Worm (Caenorhabditis elegans) whole organism, young adult: ENCODE measurements around the gene F07F6.7.

Experiments
- C06A6.2 ChIP-seq: fragments of 200-800 bp; sonication (Bioruptor generic); conservative IDR thresholded peaks from 2 replicates; pipeline ENCODE4 v1.3.6; 2022; ENCODE audit warnings: missing genetic modification characterization, missing compliant biosample characterization
- F10E7.11 ChIP-seq: sonication (generic microtip); optimal IDR thresholded peaks from 2 replicates; lab custom pipeline; 2017; ENCODE audit warnings: mild to moderate bottlenecking, missing genetic modification characterization, moderate library complexity, missing compliant biosample characterization
- F49E8.2 ChIP-seq: sonication (generic microtip); optimal IDR thresholded peaks from 3 replicates; lab custom pipeline; 2017; ENCODE audit warnings: missing genetic modification characterization, mild to moderate bottlenecking, missing compliant biosample characterization, antibody characterized with exemption, moderate library complexity; ENCODE audit not compliant: insufficient read depth
- F55B11.4 ChIP-seq: sonication (generic microtip); optimal IDR thresholded peaks from 2 replicates; lab custom pipeline; 2016; ENCODE audit warnings: missing compliant biosample characterization, missing genetic modification characterization, borderline replicate concordance; ENCODE audit not compliant: insufficient read depth
- F57C9.4 ChIP-seq: sonication (generic microtip); optimal IDR thresholded peaks from 2 replicates; lab custom pipeline; 2017; ENCODE audit warnings: mild to moderate bottlenecking, missing genetic modification characterization, missing compliant biosample characterization
- K11D2.4 ChIP-seq: fragments of 200-800 bp; sonication (Bioruptor generic); IDR thresholded peaks from 2 replicates; pipeline ENCODE4 v1.3.6; 2022; ENCODE audit warnings: missing genetic modification reagents, missing genetic modification characterization, missing compliant biosample characterization
- Y95B8A.8 ChIP-seq: fragments of 200-800 bp; sonication (Bioruptor generic); IDR thresholded peaks from 2 replicates; pipeline ENCODE4 v1.3.6; 2022; ENCODE audit warnings: missing genetic modification reagents, missing genetic modification characterization, missing compliant biosample characterization
- akir-1 ChIP-seq: fragments of 200-800 bp; sonication (Bioruptor generic); optimal IDR thresholded peaks from 2 replicates; lab custom pipeline; 2018; ENCODE audit warnings: mild to moderate bottlenecking, missing genetic modification characterization, moderate library complexity, missing compliant biosample characterization
- aptf-3 ChIP-seq: fragments of 200-800 bp; sonication (Bioruptor generic); IDR thresholded peaks from 2 replicates; pipeline ENCODE4 v1.3.6; 2022; ENCODE audit warnings: missing genetic modification characterization, missing compliant biosample characterization
- bed-2 ChIP-seq: fragments of 200-800 bp; sonication (Bioruptor generic); IDR thresholded peaks from 2 replicates; pipeline ENCODE4 v1.3.6; 2022; ENCODE audit warnings: missing genetic modification reagents, missing genetic modification characterization, missing compliant biosample characterization
- cebp-2 ChIP-seq: fragments of 200-800 bp; sonication (Bioruptor generic); IDR thresholded peaks from 2 replicates; pipeline ENCODE4 v1.3.6; 2022; ENCODE audit warnings: missing genetic modification characterization, missing compliant biosample characterization
- ceh-79 ChIP-seq: sonication (generic microtip); optimal IDR thresholded peaks from 2 replicates; lab custom pipeline; 2017; ENCODE audit warnings: mild to moderate bottlenecking, missing genetic modification characterization, missing compliant biosample characterization
- ceh-91 ChIP-seq: fragments of 200-800 bp; sonication (Bioruptor generic); IDR thresholded peaks from 2 replicates; pipeline ENCODE4 v1.3.6; 2022; ENCODE audit warnings: missing genetic modification reagents, missing genetic modification characterization, missing compliant biosample characterization
- chd-7 ChIP-seq: sonication (generic microtip); optimal IDR thresholded peaks from 2 replicates; lab custom pipeline; 2016; ENCODE audit warnings: mild to moderate bottlenecking, missing genetic modification characterization, moderate library complexity, missing compliant biosample characterization
- dpff-1 ChIP-seq: sonication (generic microtip); optimal IDR thresholded peaks from 2 replicates; lab custom pipeline; 2017; ENCODE audit warnings: mild to moderate bottlenecking, missing genetic modification characterization, missing compliant biosample characterization
- dpl-1 ChIP-seq: fragments of 150-350 bp; optimal IDR thresholded peaks from 2 replicates; lab custom pipeline; 2014; ENCODE audit warnings: missing biosample characterization, missing genetic modification reagents, missing genetic modification characterization
- egl-44 ChIP-seq: fragments of 200-800 bp; sonication (Bioruptor generic); IDR thresholded peaks from 2 replicates; pipeline ENCODE4 v1.3.6; 2022; ENCODE audit warnings: missing genetic modification reagents, missing genetic modification characterization, missing compliant biosample characterization
- egrh-3 ChIP-seq: fragments of 200-800 bp; sonication (Bioruptor generic); IDR thresholded peaks from 2 replicates; pipeline ENCODE4 v1.3.6; 2022; ENCODE audit warnings: missing genetic modification reagents, missing genetic modification characterization, missing compliant biosample characterization
- fkh-3 ChIP-seq: sonication (generic microtip); optimal IDR thresholded peaks from 2 replicates; lab custom pipeline; 2016; ENCODE audit warnings: mild to moderate bottlenecking, missing genetic modification characterization, missing compliant biosample characterization
- hlh-12 ChIP-seq: sonication (generic microtip); optimal IDR thresholded peaks from 2 replicates; lab custom pipeline; 2016; ENCODE audit warnings: missing genetic modification characterization, missing compliant biosample characterization
- hlh-26 ChIP-seq: fragments of 200-800 bp; sonication (Bioruptor generic); conservative IDR thresholded peaks from 2 replicates; pipeline ENCODE4 v1.3.6; 2022; ENCODE audit warnings: missing genetic modification reagents, missing genetic modification characterization, missing compliant biosample characterization
- hmg-1.2 ChIP-seq: fragments of 200-800 bp; sonication (Bioruptor generic); IDR thresholded peaks from 2 replicates; pipeline ENCODE4 v1.3.6; 2022; ENCODE audit warnings: missing genetic modification reagents, missing genetic modification characterization, missing compliant biosample characterization
- hrde-1 ChIP-seq: sonication (generic microtip); optimal IDR thresholded peaks from 2 replicates; lab custom pipeline; 2016; ENCODE audit warnings: missing genetic modification characterization, mild to moderate bottlenecking, missing compliant biosample characterization, moderate library complexity, missing genotype, missing genetic modification reagents, borderline replicate concordance
- hsf-1 ChIP-seq: fragments of 200-800 bp; sonication (Bioruptor generic); IDR thresholded peaks from 2 replicates; pipeline ENCODE4 v1.3.6; 2022; ENCODE audit warnings: missing genetic modification reagents, missing genetic modification characterization, missing compliant biosample characterization
- lin-26 ChIP-seq: fragments of 200-800 bp; sonication (Bioruptor generic); IDR thresholded peaks from 2 replicates; pipeline ENCODE4 v1.3.6; 2022; ENCODE audit warnings: missing genetic modification reagents, missing genetic modification characterization, missing compliant biosample characterization
- lin-35 ChIP-seq, 3 experiments: fragments of 150-350 bp in 2 of 3; sonication (generic microtip) in 1 of 3; optimal IDR thresholded peaks; 2 replicates each; lab custom pipeline; 2014 to 2018; ENCODE audit warnings: missing biosample characterization in 3 of 3, missing genetic modification characterization in 3 of 3, missing genetic modification reagents in 3 of 3
- lir-1 ChIP-seq: fragments of 200-800 bp; sonication (Bioruptor generic); conservative IDR thresholded peaks from 2 replicates; pipeline ENCODE4 v1.3.6; 2022; ENCODE audit warnings: missing genetic modification reagents, missing genetic modification characterization, missing compliant biosample characterization
- lsl-1 ChIP-seq: fragments of 200-800 bp; sonication (Bioruptor generic); optimal IDR thresholded peaks from 2 replicates; lab custom pipeline; 2018; ENCODE audit warnings: mild to moderate bottlenecking, missing genetic modification characterization, moderate library complexity, missing compliant biosample characterization
- madf-10 ChIP-seq: sonication (generic microtip); optimal IDR thresholded peaks from 2 replicates; lab custom pipeline; 2016; ENCODE audit warnings: mild to moderate bottlenecking, missing genetic modification characterization, missing compliant biosample characterization
- madf-3 ChIP-seq: fragments of 200-800 bp; sonication (Bioruptor generic); IDR thresholded peaks from 2 replicates; pipeline ENCODE4 v1.3.6; 2022; ENCODE audit warnings: missing genetic modification reagents, missing genetic modification characterization, missing compliant biosample characterization
- madf-6 ChIP-seq: fragments of 200-800 bp; sonication (Bioruptor generic); IDR thresholded peaks from 2 replicates; pipeline ENCODE4 v1.3.6; 2022; ENCODE audit warnings: missing genetic modification reagents, missing genetic modification characterization, missing compliant biosample characterization
- madf-8 ChIP-seq: fragments of 200-800 bp; sonication (Bioruptor generic); conservative IDR thresholded peaks from 2 replicates; pipeline ENCODE4 v1.3.6; 2022; ENCODE audit warnings: missing genetic modification reagents, missing genetic modification characterization, missing compliant biosample characterization
- mcd-1 ChIP-seq: fragments of 200-800 bp; sonication (Bioruptor generic); IDR thresholded peaks from 2 replicates; pipeline ENCODE4 v1.3.6; 2022; ENCODE audit warnings: missing genetic modification reagents, missing genetic modification characterization, missing compliant biosample characterization
- mel-28 ChIP-seq: sonication (generic microtip); optimal IDR thresholded peaks from 2 replicates; lab custom pipeline; 2016; ENCODE audit warnings: borderline replicate concordance, mild to moderate bottlenecking, missing genetic modification characterization, missing compliant biosample characterization
- mes-4 ChIP-seq: sonication (generic microtip); optimal IDR thresholded peaks from 2 replicates; lab custom pipeline; 2016; ENCODE audit warnings: missing genotype, missing genetic modification characterization, missing compliant biosample characterization
- mxl-1 ChIP-seq: sonication (generic microtip); optimal IDR thresholded peaks from 2 replicates; lab custom pipeline; 2016; ENCODE audit warnings: missing genetic modification characterization, missing compliant biosample characterization
- nfya-1 ChIP-seq: sonication (generic microtip); optimal IDR thresholded peaks from 2 replicates; lab custom pipeline; 2017; ENCODE audit warnings: antibody characterized with exemption, missing compliant biosample characterization, missing genetic modification characterization, borderline replicate concordance; ENCODE audit not compliant: insufficient read depth
- nfya-2 ChIP-seq: fragments of 200-800 bp; sonication (Bioruptor generic); IDR thresholded peaks from 2 replicates; pipeline ENCODE4 v1.3.6; 2022; ENCODE audit warnings: missing genetic modification reagents, missing genetic modification characterization, missing compliant biosample characterization
- nhr-179 ChIP-seq: sonication (generic microtip); optimal IDR thresholded peaks from 2 replicates; lab custom pipeline; 2016; ENCODE audit warnings: mild to moderate bottlenecking, missing genetic modification characterization, missing compliant biosample characterization
- nhr-27 ChIP-seq: fragments of 200-800 bp; sonication (Bioruptor generic); optimal IDR thresholded peaks from 2 replicates; lab custom pipeline; 2018; ENCODE audit warnings: mild to moderate bottlenecking, missing genetic modification characterization, moderate library complexity, missing compliant biosample characterization
- nhr-80 ChIP-seq: sonication (generic microtip); optimal IDR thresholded peaks from 2 replicates; lab custom pipeline; 2016; ENCODE audit warnings: missing genetic modification characterization, missing compliant biosample characterization
- nhr-90 ChIP-seq: sonication (generic microtip); optimal IDR thresholded peaks from 2 replicates; lab custom pipeline; 2016; ENCODE audit warnings: missing genotype, mild to moderate bottlenecking, missing genetic modification characterization, missing compliant biosample characterization
- repo-1 ChIP-seq: sonication (generic microtip); optimal IDR thresholded peaks from 2 replicates; lab custom pipeline; 2017; ENCODE audit warnings: mild to moderate bottlenecking, missing genetic modification characterization, missing compliant biosample characterization
- snpc-1.3 ChIP-seq: sonication (generic microtip); optimal IDR thresholded peaks from 2 replicates; lab custom pipeline; 2017; ENCODE audit warnings: missing genetic modification characterization, mild to moderate bottlenecking, missing compliant biosample characterization, antibody characterized with exemption, moderate library complexity, missing genotype, missing genetic modification reagents; ENCODE audit not compliant: insufficient read depth
- unc-130 ChIP-seq: sonication (generic microtip); optimal IDR thresholded peaks from 2 replicates; lab custom pipeline; 2016; ENCODE audit warnings: missing genetic modification reagents, missing genetic modification characterization, missing compliant biosample characterization
- unc-62 ChIP-seq: fragments of 150-350 bp; optimal IDR thresholded peaks from 2 replicates; lab custom pipeline; 2014; ENCODE audit warnings: missing biosample characterization, missing genetic modification reagents, missing genetic modification characterization
- ztf-28 ChIP-seq: fragments of 200-800 bp; sonication (Bioruptor generic); IDR thresholded peaks from 2 replicates; pipeline ENCODE4 v1.3.6; 2022; ENCODE audit warnings: missing genetic modification reagents, missing genetic modification characterization, missing compliant biosample characterization
- ztf-6 ChIP-seq: fragments of 200-800 bp; sonication (Bioruptor generic); IDR thresholded peaks from 2 replicates; pipeline ENCODE4 v1.3.6; 2022; ENCODE audit warnings: missing genetic modification reagents, missing genetic modification characterization, missing compliant biosample characterization

Gene F07F6.7

DNA sequence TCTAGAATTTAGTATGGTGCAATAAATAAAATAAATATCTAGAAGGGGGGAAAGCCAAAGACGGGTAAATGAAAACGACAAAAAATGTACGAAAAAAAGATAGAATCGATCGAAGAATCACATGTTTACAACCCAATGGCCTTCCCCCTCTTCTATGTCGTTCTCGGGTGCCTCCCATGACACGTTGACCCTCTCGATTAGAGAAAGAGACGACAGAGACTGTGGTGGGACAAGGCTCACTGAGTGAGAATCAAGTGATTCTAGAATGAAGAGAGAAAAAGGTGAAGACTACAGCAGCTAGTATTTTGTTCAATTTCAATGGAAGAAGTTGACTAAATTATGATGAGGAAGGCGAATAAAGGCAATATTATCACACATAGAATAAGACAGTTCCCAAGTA, 2.4 kb upstream of the F07F6.7 start (continued):
- TF ChIP-seq egrh-3 (GFP tag; lab: Robert Waterston, UW): 0 out of 2 replicates have a peak, but pooled peaks have one; percentile 16
- peak; percentile 43 for TF ChIP-seq unc-62
- TF ChIP-seq hlh-26 (GFP tag; lab: Robert Waterston, UW): no peak
- no peak for TF ChIP-seq dpl-1 (GFP tag; lab: Kevin White, UChicago)
- TF ChIP-seq egl-44: no peak
- no peak for TF ChIP-seq aptf-3 (GFP tag; lab: Robert Waterston, UW)
- no peak for TF ChIP-seq K11D2.4 (GFP tag; lab: Robert Waterston, UW)
- TF ChIP-seq snpc-1.3 (tag; lab: Kevin White, UChicago): no peak
- TF ChIP-seq mcd-1: peak; percentile 51
- no peak for TF ChIP-seq cebp-2 (GFP tag; lab: Robert Waterston, UW)
- TF ChIP-seq akir-1 (GFP tag; lab: Kevin White, UChicago): no peak
- TF ChIP-seq mes-4 (tag; lab: Kevin White, UChicago): no peak
- peak; percentile 62; the same call in 1 of the 2 replicates for TF ChIP-seq lin-26 (GFP tag; lab: Robert Waterston, UW)
- TF ChIP-seq F49E8.2 (tag; lab: Kevin White, UChicago): no peak
- no peak; the same call in 1 of the 2 replicates for TF ChIP-seq hmg-1.2 (GFP tag; lab: Robert Waterston, UW)
- no peak for TF ChIP-seq Y95B8A.8 (GFP tag; lab: Robert Waterston, UW)
- no peak for TF ChIP-seq ztf-28 (GFP tag; lab: Robert Waterston, UW)
- TF ChIP-seq F55B11.4 (tag; lab: Kevin White, UChicago): no peak
- no peak for TF ChIP-seq fkh-3 (tag; lab: Kevin White, UChicago)
- no peak for TF ChIP-seq nhr-90 (tag; lab: Kevin White, UChicago)
- TF ChIP-seq ceh-91 (GFP tag; lab: Robert Waterston, UW): no peak
- TF ChIP-seq nfya-1 (tag; lab: Kevin White, UChicago): no peak
- TF ChIP-seq hsf-1 (GFP tag; lab: Robert Waterston, UW): no peak
- no peak for TF ChIP-seq ceh-79 (tag; lab: Kevin White, UChicago)
- TF ChIP-seq lir-1: no peak
- TF ChIP-seq mel-28: no peak
- peak; percentile 32 for TF ChIP-seq madf-10
- TF ChIP-seq ztf-6 (GFP tag; lab: Robert Waterston, UW): no peak
- TF ChIP-seq unc-130 (GFP tag; lab: Kevin White, UChicago): no peak
- TF ChIP-seq, all 124 proteins: peak for 25

- no peak for TF ChIP-seq akir-1 (GFP tag; lab: Kevin White, UChicago)
- no peak for TF ChIP-seq aptf-3 (GFP tag; lab: Robert Waterston, UW)
- no peak for TF ChIP-seq lin-26 (GFP tag; lab: Robert Waterston, UW)
- TF ChIP-seq madf-10: no peak
- TF ChIP-seq lin-35 (GFP tag; optimal IDR thresholded peaks at IDR 0.05; lab: Kevin White, UChicago): no peak
- peak; percentile 16 for TF ChIP-seq repo-1
- TF ChIP-seq madf-3: no peak
- no peak for TF ChIP-seq hrde-1 (tag; lab: Kevin White, UChicago)
- TF ChIP-seq unc-62: no peak
- TF ChIP-seq madf-8: no peak
- no peak for TF ChIP-seq ztf-28 (GFP tag; lab: Robert Waterston, UW)
- TF ChIP-seq nhr-179: no peak
- TF ChIP-seq C06A6.2 (GFP tag; lab: Robert Waterston, UW): no peak
- TF ChIP-seq nhr-27 (tag; lab: Kevin White, UChicago): no peak
- no peak for TF ChIP-seq dpff-1
- no peak for TF ChIP-seq F57C9.4 (tag; lab: Kevin White, UChicago)
- no peak for TF ChIP-seq F10E7.11 (tag; lab: Kevin White, UChicago)
- no peak for TF ChIP-seq lsl-1
- no peak for TF ChIP-seq bed-2 (GFP tag; lab: Robert Waterston, UW)
- TF ChIP-seq hlh-12 (tag; lab: Kevin White, UChicago): no peak
- TF ChIP-seq mxl-1: peak; percentile 6
- TF ChIP-seq nhr-80 (tag; lab: Kevin White, UChicago): no peak
- no peak for TF ChIP-seq chd-7 (tag; lab: Kevin White, UChicago)
- TF ChIP-seq nfya-2 (GFP tag; lab: Robert Waterston, UW): no peak
- TF ChIP-seq madf-6 (GFP tag; lab: Robert Waterston, UW): 0 out of 2 replicates have a peak, but pooled peaks have one; percentile 14
These were observed 2.0 kb upstream of the F07F6.7 start, which contains the start of gene F07F6.8 for ce11 chrII:5425633-5426032. F07F6.8 (minus strand) TSS chrII:5425733.
